Worm (Caenorhabditis elegans): ENCODE results near the gene B0303.11.

DNA sequence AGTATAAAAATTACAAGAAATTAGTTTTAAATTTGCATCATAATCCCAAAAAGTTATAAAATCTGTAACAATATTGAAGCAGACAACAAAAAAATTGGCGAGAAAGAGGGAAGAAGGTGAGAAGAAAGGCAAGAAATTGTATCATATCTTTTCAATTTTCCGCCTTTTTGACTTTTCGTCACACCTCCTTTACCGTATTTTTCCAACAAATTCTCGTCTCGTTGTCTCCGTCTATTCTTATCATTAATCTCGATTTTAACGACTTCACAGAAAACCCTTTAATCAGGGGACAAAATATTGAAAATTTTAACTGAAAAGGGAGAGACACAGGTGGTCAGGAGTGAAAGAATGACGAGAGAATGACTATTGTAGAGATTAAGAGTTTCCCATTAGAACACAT lies 2.8 kb upstream of the B0303.11 start:
- no peak for TF ChIP-seq ZK546.5 (tag; optimal IDR thresholded peaks at IDR 0.05)
- TF ChIP-seq daf-12 (tag; optimal IDR thresholded peaks at IDR 0.05) = no peak
- TF ChIP-seq ama-1 (optimal IDR thresholded peaks at IDR 0.05) = no peak
- no peak for TF ChIP-seq fkh-2 (tag; optimal IDR thresholded peaks at IDR 0.05)
- no peak for TF ChIP-seq tbx-2 (tag; optimal IDR thresholded peaks at IDR 0.05)
- no peak for TF ChIP-seq lin-39 (tag; optimal IDR thresholded peaks at IDR 0.05)
- no peak for TF ChIP-seq elt-3 (tag; optimal IDR thresholded peaks at IDR 0.05)
- no peak for TF ChIP-seq jun-1 (tag; optimal IDR thresholded peaks at IDR 0.05)
- no peak for TF ChIP-seq aly-2 (tag; optimal IDR thresholded peaks at IDR 0.05)
- TF ChIP-seq snpc-4 (tag; optimal IDR thresholded peaks at IDR 0.05) = no peak

Data from whole organism, L3 larva.